Worm (Caenorhabditis elegans) whole organism, L1 larva: ENCODE measurements around the gene acs-9.
A peak's percentile ranks its signal among the peaks of the same experiment; 100 is the strongest.
"Not testable (repeated sequence)": the region's sequence is repeated elsewhere in the genome, so short reads cannot be mapped to it uniquely, and the experiment has no call there.

Experiments
- C16A3.4 ChIP-seq: fragments of 150-350 bp; optimal IDR thresholded peaks from 2 replicates; lab custom pipeline; 2014; ENCODE audit warnings: missing biosample characterization, missing genetic modification characterization
- C34B4.2 ChIP-seq: sonication (generic microtip); optimal IDR thresholded peaks from 2 replicates; lab custom pipeline; 2017; ENCODE audit warnings: mild to moderate bottlenecking, missing genetic modification characterization, missing compliant biosample characterization
- aha-1 ChIP-seq: fragments of 150-350 bp; optimal IDR thresholded peaks from 2 replicates; lab custom pipeline; 2014; ENCODE audit warnings: missing biosample characterization, missing genetic modification characterization
- alr-1 ChIP-seq: fragments of 200-800 bp; sonication (Bioruptor generic); optimal IDR thresholded peaks from 2 replicates; lab custom pipeline; 2018; ENCODE audit warnings: borderline replicate concordance, mild to moderate bottlenecking, missing genetic modification characterization, missing compliant biosample characterization
- ama-1 ChIP-seq: fragments of 150-350 bp; optimal IDR thresholded peaks from 2 replicates; lab custom pipeline; 2014
- ceh-82 ChIP-seq, 3 experiments: fragments of 150-350 bp in 1 of 3; sonication (generic microtip) in 2 of 3; optimal IDR thresholded peaks; 2 replicates each; lab custom pipeline; 2014 to 2017; ENCODE audit warnings: missing biosample characterization in 3 of 3, missing genetic modification characterization in 3 of 3
- ceh-88 ChIP-seq: fragments of 200-800 bp; sonication (Bioruptor generic); IDR thresholded peaks from 2 replicates; pipeline ENCODE4 v1.3.6; 2022; ENCODE audit warnings: missing genetic modification characterization, missing compliant biosample characterization
- ceh-90 ChIP-seq: sonication (generic microtip); optimal IDR thresholded peaks from 2 replicates; lab custom pipeline; 2016; ENCODE audit warnings: missing genetic modification characterization, missing compliant biosample characterization
- dsc-1 ChIP-seq: sonication (generic microtip); optimal IDR thresholded peaks from 2 replicates; lab custom pipeline; 2016; ENCODE audit warnings: mild to moderate bottlenecking, missing genetic modification characterization, missing compliant biosample characterization
- efl-1 ChIP-seq, 4 experiments: fragments of 150-350 bp; optimal IDR thresholded peaks in 3 of 4; peaks in 1 of 4; 1 replicate in 1 of 4; 2 replicates in 3 of 4; lab custom pipeline; 2014; ENCODE audit warnings: missing biosample characterization in 2 of 4, missing genetic modification characterization in 2 of 4, missing genetic modification reagents in 2 of 4
- egl-13 ChIP-seq: sonication (generic microtip); optimal IDR thresholded peaks from 2 replicates; lab custom pipeline; 2016; ENCODE audit warnings: missing genotype, missing genetic modification reagents, missing genetic modification characterization, missing compliant biosample characterization
- fkh-4 ChIP-seq: sonication (generic microtip); optimal IDR thresholded peaks from 2 replicates; lab custom pipeline; 2016; ENCODE audit warnings: missing compliant biosample characterization, missing genetic modification characterization, borderline replicate concordance
- fkh-8 ChIP-seq: sonication (generic microtip); optimal IDR thresholded peaks from 2 replicates; lab custom pipeline; 2016; ENCODE audit warnings: mild to moderate bottlenecking, missing genetic modification characterization, missing compliant biosample characterization
- fos-1 ChIP-seq: fragments of 150-350 bp; optimal IDR thresholded peaks from 2 replicates; lab custom pipeline; 2014; ENCODE audit warnings: missing biosample characterization, missing genetic modification characterization
- irx-1 ChIP-seq: sonication (generic microtip); optimal IDR thresholded peaks from 2 replicates; lab custom pipeline; 2016; ENCODE audit warnings: missing genetic modification characterization, missing compliant biosample characterization
- jun-1 ChIP-seq: fragments of 150-350 bp; optimal IDR thresholded peaks from 2 replicates; lab custom pipeline; 2014; ENCODE audit warnings: missing biosample characterization, missing genetic modification reagents, missing genetic modification characterization
- lin-13 ChIP-seq: fragments of 150-350 bp; optimal IDR thresholded peaks from 2 replicates; lab custom pipeline; 2014; ENCODE audit warnings: missing biosample characterization, missing genetic modification reagents, missing genetic modification characterization
- lin-15B ChIP-seq: fragments of 150-350 bp; sonication (generic microtip); optimal IDR thresholded peaks from 3 replicates; lab custom pipeline; 2014; ENCODE audit warnings: missing biosample characterization, missing genetic modification characterization
- mep-1 ChIP-seq: fragments of 150-350 bp; optimal IDR thresholded peaks from 2 replicates; lab custom pipeline; 2014; ENCODE audit warnings: missing biosample characterization, missing genetic modification characterization
- nhr-11 ChIP-seq: fragments of 150-350 bp; optimal IDR thresholded peaks from 2 replicates; lab custom pipeline; 2014; ENCODE audit warnings: missing biosample characterization, missing genetic modification characterization
- nhr-12 ChIP-seq: sonication (generic microtip); optimal IDR thresholded peaks from 2 replicates; lab custom pipeline; 2017; ENCODE audit warnings: missing biosample characterization, missing genetic modification characterization
- nhr-19 ChIP-seq: fragments of 200-800 bp; sonication (Bioruptor generic); conservative IDR thresholded peaks from 2 replicates; pipeline ENCODE4 v1.3.6; 2022; ENCODE audit warnings: missing genetic modification characterization, missing compliant biosample characterization
- nhr-28 ChIP-seq: fragments of 150-350 bp; optimal IDR thresholded peaks from 2 replicates; lab custom pipeline; 2014; ENCODE audit warnings: missing biosample characterization, missing genetic modification characterization
- nhr-47 ChIP-seq: sonication (generic microtip); optimal IDR thresholded peaks from 2 replicates; lab custom pipeline; 2016; ENCODE audit warnings: mild to moderate bottlenecking, missing genetic modification characterization, moderate library complexity, missing compliant biosample characterization
- nhr-77 ChIP-seq: fragments of 150-350 bp; optimal IDR thresholded peaks from 2 replicates; lab custom pipeline; 2014; ENCODE audit warnings: missing biosample characterization, missing genetic modification characterization
- nhr-85 ChIP-seq: sonication (generic microtip); peaks from one replicate; lab custom pipeline; 2016; ENCODE audit warnings: missing genetic modification characterization, inconsistent platforms, missing compliant biosample characterization
- nhr-90 ChIP-seq: sonication (generic microtip); optimal IDR thresholded peaks from 2 replicates; lab custom pipeline; 2016; ENCODE audit warnings: mild to moderate bottlenecking, missing genetic modification characterization, missing compliant biosample characterization; ENCODE audit not compliant: poor library complexity
- pag-3 ChIP-seq: sonication (generic microtip); optimal IDR thresholded peaks from 2 replicates; lab custom pipeline; 2017; ENCODE audit warnings: missing genetic modification characterization, mild to moderate bottlenecking, missing compliant biosample characterization, antibody characterized with exemption, borderline replicate concordance; ENCODE audit not compliant: insufficient read depth
- skn-1 ChIP-seq: fragments of 150-350 bp; optimal IDR thresholded peaks from 2 replicates; lab custom pipeline; 2014; ENCODE audit warnings: missing biosample characterization, missing genetic modification characterization
- snu-23 ChIP-seq: sonication (generic microtip); optimal IDR thresholded peaks from 2 replicates; lab custom pipeline; 2016; ENCODE audit warnings: missing genetic modification characterization, missing compliant biosample characterization
- sox-4 ChIP-seq: sonication (generic microtip); optimal IDR thresholded peaks from 2 replicates; lab custom pipeline; 2016; ENCODE audit warnings: missing genetic modification characterization, missing compliant biosample characterization
- sptf-1 ChIP-seq: fragments of 150-350 bp; optimal IDR thresholded peaks from 2 replicates; lab custom pipeline; 2014; ENCODE audit warnings: missing biosample characterization, missing genetic modification characterization
- sup-37 ChIP-seq: fragments of 200-800 bp; sonication (Bioruptor generic); optimal IDR thresholded peaks from 2 replicates; lab custom pipeline; 2018; ENCODE audit warnings: mild to moderate bottlenecking, missing genetic modification characterization, missing compliant biosample characterization
- swsn-7 ChIP-seq: sonication (generic microtip); optimal IDR thresholded peaks from 2 replicates; lab custom pipeline; 2016; ENCODE audit warnings: missing genetic modification characterization, missing compliant biosample characterization
- tbx-2 ChIP-seq: sonication (generic microtip); optimal IDR thresholded peaks from 2 replicates; lab custom pipeline; 2016; ENCODE audit warnings: missing genetic modification characterization, missing compliant biosample characterization
- tlp-1 ChIP-seq: fragments of 150-350 bp; optimal IDR thresholded peaks from 2 replicates; lab custom pipeline; 2014; ENCODE audit warnings: missing biosample characterization, missing genetic modification characterization
- unc-86 ChIP-seq: sonication (generic microtip); optimal IDR thresholded peaks from 2 replicates; lab custom pipeline; 2016; ENCODE audit warnings: missing genetic modification characterization, missing compliant biosample characterization
- xbp-1 ChIP-seq: sonication (generic microtip); optimal IDR thresholded peaks from 2 replicates; lab custom pipeline; 2016; ENCODE audit warnings: missing genetic modification characterization, missing compliant biosample characterization

Gene acs-9

ce11 chrX:16894577-16894976 lies 14.3 kb upstream of the acs-9 start, which contains the start of gene F39F10.2:
TSS of gene F39F10.2 (plus strand) at chrX:16894877.
- TF ChIP-seq tbx-2 (tag; lab: Kevin White, UChicago) (no peak), sptf-1 (tag; lab: Kevin White, UChicago) (no peak), snu-23 (GFP tag; lab: Kevin White, UChicago) (no peak), skn-1 (tag; lab: Kevin White, UChicago) (no peak), tlp-1 (tag; lab: Kevin White, UChicago) (no peak), ceh-90 (tag; lab: Kevin White, UChicago) (no peak), C34B4.2 (tag; lab: Kevin White, UChicago) (no peak), swsn-7 (tag; lab: Kevin White, UChicago) (no peak), ama-1 (lab: Kevin White, UChicago) (no peak), nhr-12 (tag; lab: Kevin White, UChicago) (no peak), nhr-85 (tag; lab: Kevin White, UChicago) (no peak), nhr-19 (GFP tag; lab: Robert Waterston, UW) (no peak), mep-1 (no peak), ceh-88 (no peak)

DNA sequence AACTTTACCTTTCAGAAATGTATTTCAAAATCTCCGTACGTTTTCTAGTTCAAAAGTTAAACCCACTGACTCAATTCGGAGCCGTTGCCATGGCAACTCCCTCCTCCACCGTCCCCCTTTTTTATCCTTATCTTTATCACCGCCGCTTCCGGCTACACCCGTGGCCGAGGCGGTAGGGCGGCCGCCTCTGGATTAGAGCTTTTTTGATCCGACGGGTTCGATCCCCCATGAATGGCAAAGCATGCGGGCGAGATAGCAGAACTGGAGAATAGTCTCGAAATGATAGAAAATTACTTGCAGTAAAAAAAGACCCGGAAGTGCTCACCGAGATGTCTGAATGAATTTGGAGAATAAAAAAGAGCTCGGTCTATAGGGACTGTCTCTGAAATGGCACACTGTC lies 13.4 kb upstream of the acs-9 start:
- TF ChIP-seq dsc-1 (tag; lab: Kevin White, UChicago): peak; percentile 29
- no peak for TF ChIP-seq nhr-11
- TF ChIP-seq fkh-8 (tag; lab: Kevin White, UChicago): peak; percentile 71
- TF ChIP-seq nhr-47 (tag; lab: Kevin White, UChicago): peak; percentile 34
- no peak for TF ChIP-seq nhr-90 (tag; lab: Kevin White, UChicago)
- peak; percentile 5 for TF ChIP-seq sox-4
- TF ChIP-seq efl-1 (optimal IDR thresholded peaks at IDR 0.05; lab: Kevin White, UChicago): no peak
- peak in 1 of 2 experiments; percentile 58 for TF ChIP-seq efl-1 (GFP tag; optimal IDR thresholded peaks at IDR 0.05 in 1 of 2; lab: Kevin White, UChicago)
- TF ChIP-seq egl-13 (tag; lab: Kevin White, UChicago): peak; percentile 14

ce11 chrX:16891683-16892082 lies 11.4 kb upstream of the acs-9 start, which contains the start of gene F39F10.3:
TSS of gene F39F10.3 (plus strand) at chrX:16891983.
- TF ChIP-seq pag-3 (tag; lab: Kevin White, UChicago) (no peak), fos-1 (tag; lab: Kevin White, UChicago) (no peak), alr-1 (tag; lab: Kevin White, UChicago) (no peak), jun-1 (tag; lab: Kevin White, UChicago) (no peak), nhr-28 (tag; lab: Kevin White, UChicago) (no peak), fkh-4 (tag; lab: Kevin White, UChicago) (no peak), lin-13 (GFP tag; lab: Kevin White, UChicago) (no peak), xbp-1 (tag; lab: Kevin White, UChicago) (no peak), sup-37 (GFP tag; lab: Kevin White, UChicago) (no peak), swsn-7 (tag; lab: Kevin White, UChicago) (no peak), irx-1 (tag; lab: Kevin White, UChicago) (no peak), lin-15B (tag; lab: Kevin White, UChicago) (no peak)

DNA sequence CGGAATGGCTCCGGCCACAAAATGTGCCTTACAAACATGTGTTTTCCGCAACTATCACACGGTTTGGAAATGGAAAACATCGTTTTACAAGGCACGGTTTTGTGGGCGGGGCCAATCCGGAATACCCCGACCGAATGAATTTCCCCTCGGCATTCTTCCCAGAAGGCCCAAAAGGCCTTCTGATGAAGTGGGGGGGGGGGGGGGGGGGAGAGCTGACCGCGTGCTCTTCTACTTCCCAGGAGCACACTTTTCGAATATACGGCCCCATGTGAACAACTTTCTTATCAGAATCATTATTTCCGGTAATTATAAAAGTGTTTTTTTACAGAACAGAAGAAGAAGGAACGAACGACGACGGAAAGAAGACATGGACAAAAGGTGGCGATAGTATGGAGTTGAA lies 3.7 kb upstream of the acs-9 start:
- TF ChIP-seq C16A3.4 (tag; lab: Kevin White, UChicago) (no peak), irx-1 (tag; lab: Kevin White, UChicago) (no peak), aha-1 (tag; lab: Kevin White, UChicago) (no peak), jun-1 (tag; lab: Kevin White, UChicago) (no peak), egl-13 (tag; lab: Kevin White, UChicago) (no peak), fkh-4 (tag; lab: Kevin White, UChicago) (no peak)

DNA sequence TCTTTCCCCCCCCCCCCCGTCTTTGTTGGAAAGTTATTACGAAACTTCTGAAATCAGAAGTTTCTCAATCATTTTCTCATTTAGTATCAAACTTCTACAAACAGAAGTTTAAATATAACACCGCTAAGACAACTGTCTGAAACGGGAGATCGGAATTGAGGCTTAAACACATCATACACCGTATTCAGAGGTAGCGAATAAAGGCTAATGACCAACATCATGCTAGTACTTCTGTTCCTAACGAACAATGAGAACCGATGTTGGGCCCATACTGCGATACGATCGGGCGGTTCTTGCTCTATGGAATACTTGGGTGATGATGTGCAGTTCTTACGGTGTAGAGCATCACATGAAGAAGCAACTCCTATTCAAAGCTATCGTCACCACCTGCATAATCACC lies 3.1 kb upstream of the acs-9 start, which contains the start of gene Y13C8A.1:
Y13C8A.1 (plus strand) TSS at position 301 of the 400 bp plus-strand sequence.
- not testable (repeated sequence) for TF ChIP-seq ceh-82 (tag; optimal IDR thresholded peaks at IDR 0.05; lab: Kevin White, UChicago); unc-86 (tag; lab: Kevin White, UChicago); nhr-77 (tag; lab: Kevin White, UChicago)
- TF ChIP-seq, all 84 proteins: peak for 0; not testable (repeated sequence) for 84
